Fruit fly (Drosophila melanogaster): Measurements from ENCODE around the gene Glyp.

Gene Glyp

DNA sequence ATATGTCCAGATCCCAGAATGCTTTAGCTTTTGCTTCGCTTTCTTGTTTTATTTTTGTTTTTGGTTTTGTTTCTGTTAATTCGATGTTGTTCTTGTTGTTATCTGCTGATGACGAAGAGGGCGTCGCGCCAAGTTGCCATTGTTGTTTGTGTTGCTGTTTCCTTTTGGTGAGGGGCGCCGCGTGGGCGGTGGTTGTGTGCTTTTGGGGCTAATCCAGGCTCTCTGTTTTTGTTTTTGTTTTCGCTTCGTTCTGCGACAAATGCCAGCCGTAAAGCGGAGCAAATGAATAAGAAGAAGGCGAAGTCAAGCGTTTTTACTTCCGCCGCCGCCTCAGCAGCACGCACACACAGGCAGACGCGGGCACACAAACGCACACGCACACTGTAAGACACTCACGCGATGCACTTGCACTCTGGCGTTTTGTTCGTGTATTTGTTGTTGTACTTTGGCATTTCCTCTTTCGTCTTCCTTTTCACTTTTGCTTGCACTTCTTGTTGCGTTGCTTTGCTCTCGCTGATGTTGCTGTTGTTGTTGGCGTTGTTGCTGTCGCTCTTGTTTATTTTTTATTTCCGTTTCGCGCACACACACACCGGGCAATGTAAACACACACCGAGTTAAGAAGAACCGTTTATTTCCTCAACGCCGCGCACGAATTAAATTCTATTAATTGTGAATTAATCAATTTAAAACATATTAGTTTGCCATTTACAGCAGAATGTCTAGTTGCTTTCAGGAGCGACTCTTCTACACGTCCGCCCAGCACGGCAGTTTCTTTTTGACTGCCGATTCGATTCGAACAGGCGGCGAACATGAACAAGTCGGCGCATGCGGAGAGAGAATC lies 47.6 kb downstream of the Glyp start, which contains the start of gene aop (continued):
- TF ChIP-seq Rx (GFP tag; IDR thresholded peaks at IDR 0.05) = no peak
- TF ChIP-seq CG9932 (GFP tag; IDR thresholded peaks at IDR 0.05) = no peak
- TF ChIP-seq CG6689 (GFP tag; IDR thresholded peaks at IDR 0.05) = no peak
- TF ChIP-seq Drgx (GFP tag; IDR thresholded peaks at IDR 0.05) = no peak; the same call in 1 of the 2 replicates
- no peak for TF ChIP-seq Dek (tag; optimal IDR thresholded peaks at IDR 0.05)
- TF ChIP-seq CG31388 (GFP tag; optimal IDR thresholded peaks at IDR 0.05) = no peak
- TF ChIP-seq chn (GFP tag; optimal IDR thresholded peaks at IDR 0.05) = no peak

DNA sequence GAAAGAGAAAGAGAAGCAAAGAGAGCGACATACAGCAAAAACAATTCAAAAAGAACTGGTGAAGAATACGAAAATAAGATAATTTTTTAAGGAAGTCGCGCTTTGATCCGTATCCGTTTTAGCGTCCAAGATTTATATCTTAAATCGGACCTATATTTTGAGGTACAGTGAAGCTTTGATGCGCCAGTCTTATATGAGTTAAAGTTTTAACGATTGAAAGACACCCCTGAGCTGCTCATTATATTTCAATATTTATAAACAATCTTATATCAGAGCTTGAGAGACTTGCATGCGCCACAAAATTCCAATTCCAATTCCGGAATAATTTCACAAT lies 48.2 kb downstream of the Glyp start:
- TF ChIP-seq trem (tag; optimal IDR thresholded peaks at IDR 0.05) (no peak), Dref (GFP tag; IDR thresholded peaks at IDR 0.05) (no peak), Gsc (GFP tag; IDR thresholded peaks at IDR 0.05) (no peak), crc (GFP tag; optimal IDR thresholded peaks at IDR 0.05) (no peak), nerfin-1 (tag; optimal IDR thresholded peaks at IDR 0.05) (no peak), Trl (optimal IDR thresholded peaks at IDR 0.05) (peak; percentile 82 to 85), Trl (GFP tag; optimal IDR thresholded peaks at IDR 0.05) (no peak), CG10366 (GFP tag; IDR thresholded peaks at IDR 0.05) (no peak), CG30403 (GFP tag; optimal IDR thresholded peaks at IDR 0.05) (peak; percentile 4), lab (GFP tag; optimal IDR thresholded peaks at IDR 0.05) (no peak), CG6791 (GFP tag; IDR thresholded peaks at IDR 0.05; ENCODE audit: partially characterized antibody) (no peak), wdn (GFP tag; IDR thresholded peaks at IDR 0.05) (peak; percentile 46; the same call in 1 of the 2 replicates), bigmax (GFP tag; optimal IDR thresholded peaks at IDR 0.05) (no peak), HLH4C (GFP tag; IDR thresholded peaks at IDR 0.05; ENCODE audit: partially characterized antibody) (no peak), bcd (GFP tag; optimal IDR thresholded peaks at IDR 0.05) (no peak), Hsf (GFP tag; optimal IDR thresholded peaks at IDR 0.05) (no peak), CG8924 (tag; optimal IDR thresholded peaks at IDR 0.05) (no peak), chinmo (GFP tag; IDR thresholded peaks at IDR 0.05; ENCODE audit: partially characterized antibody) (no peak), grn (GFP tag; optimal IDR thresholded peaks at IDR 0.05) (peak; percentile 50), Sox102F (GFP tag; optimal IDR thresholded peaks at IDR 0.05) (no peak), CG11085 (GFP tag; IDR thresholded peaks at IDR 0.05) (no peak), CG1792 (GFP tag; optimal IDR thresholded peaks at IDR 0.05) (no peak), Dfd (GFP tag; optimal IDR thresholded peaks at IDR 0.05) (no peak), CG5953 (GFP tag; IDR thresholded peaks at IDR 0.05) (0 out of 2 replicates have a peak, but pooled peaks have one; percentile 20), CG9215 (GFP tag; IDR thresholded peaks at IDR 0.05) (no peak), CG9727 (GFP tag; optimal IDR thresholded peaks at IDR 0.05) (no peak), B-H1 (GFP tag; IDR thresholded peaks at IDR 0.05) (no peak), CG16815 (GFP tag; optimal IDR thresholded peaks at IDR 0.05) (no peak), Ada2b (GFP tag; IDR thresholded peaks at IDR 0.05) (peak; percentile 21; the same call in 1 of the 2 replicates), CG6765 (GFP tag; optimal IDR thresholded peaks at IDR 0.05) (no peak), CG9817 (tag; optimal IDR thresholded peaks at IDR 0.05) (no peak), CG1603 (tag; optimal IDR thresholded peaks at IDR 0.05) (no peak), CG11723 (GFP tag; optimal IDR thresholded peaks at IDR 0.05) (no peak), Gug (GFP tag; IDR thresholded peaks at IDR 0.05) (no peak), CG11696 (GFP tag; IDR thresholded peaks at IDR 0.05) (no peak), mirr (GFP tag; optimal IDR thresholded peaks at IDR 0.05) (no peak), Hr78 (GFP tag; optimal IDR thresholded peaks at IDR 0.05) (no peak), Dip2 (GFP tag; IDR thresholded peaks at IDR 0.05) (no peak), CG8765 (GFP tag; IDR thresholded peaks at IDR 0.05) (no peak), CG18011 (GFP tag; optimal IDR thresholded peaks at IDR 0.05) (no peak), H2.0 (GFP tag; IDR thresholded peaks at IDR 0.05) (no peak), repo (GFP tag; optimal IDR thresholded peaks at IDR 0.05) (no peak), CG3995 (GFP tag; optimal IDR thresholded peaks at IDR 0.05) (no peak)
